Fruit fly (Drosophila melanogaster) Kc167 (cell line): ENCODE measurements around the gene Drgx.

Experiments used
- Myc ChIP-seq: fragments of >200 bp; optimal IDR thresholded peaks from 2 replicates; lab custom pipeline; 2017; ENCODE audit warnings: missing external identifiers
- Sin3A ChIP-seq: fragments of >200 bp; optimal IDR thresholded peaks from 2 replicates; lab custom pipeline; 2018; ENCODE audit warnings: missing external identifiers
- h ChIP-seq: fragments of >200 bp; optimal IDR thresholded peaks from 3 replicates; lab custom pipeline; 2018; ENCODE audit warnings: missing external identifiers
- insv ChIP-seq: fragments of >200 bp; optimal IDR thresholded peaks from 3 replicates; lab custom pipeline; 2018; ENCODE audit warnings: missing external identifiers
- psq ChIP-seq: fragments of >200 bp; optimal IDR thresholded peaks from 2 replicates; lab custom pipeline; 2017; ENCODE audit warnings: missing external identifiers

- TF ChIP-seq insv (lab: Kevin White, UChicago) (no peak), h (lab: Kevin White, UChicago) (no peak), Myc (no peak), Sin3A (lab: Kevin White, UChicago) (no peak), psq (no peak)
Observed at dm6 chr2L:3635444-3635843, 27.1 kb upstream of the Drgx start.
